Worm (Caenorhabditis elegans) whole organism, L1 larva: Measurements from ENCODE around the gene srx-74.

Experiments
- C34B4.2 ChIP-seq: sonication (generic microtip); optimal IDR thresholded peaks from 2 replicates; lab custom pipeline; 2017; ENCODE audit warnings: mild to moderate bottlenecking, missing genetic modification characterization, missing compliant biosample characterization
- F16B12.6 ChIP-seq: fragments of 150-350 bp; optimal IDR thresholded peaks from 2 replicates; lab custom pipeline; 2014; ENCODE audit warnings: missing biosample characterization, missing genetic modification characterization
- blmp-1 ChIP-seq: fragments of 150-350 bp; optimal IDR thresholded peaks from 2 replicates; lab custom pipeline; 2014; ENCODE audit warnings: missing biosample characterization, missing genetic modification characterization
- ceh-63 ChIP-seq: fragments of 200-800 bp; sonication (Bioruptor generic); optimal IDR thresholded peaks from 2 replicates; lab custom pipeline; 2018; ENCODE audit warnings: mild to moderate bottlenecking, missing genetic modification characterization, missing compliant biosample characterization
- ceh-82 ChIP-seq, 3 experiments: fragments of 150-350 bp in 1 of 3; sonication (generic microtip) in 2 of 3; optimal IDR thresholded peaks; 2 replicates each; lab custom pipeline; 2014 to 2017; ENCODE audit warnings: missing biosample characterization in 3 of 3, missing genetic modification characterization in 3 of 3
- ceh-88 ChIP-seq: fragments of 200-800 bp; sonication (Bioruptor generic); IDR thresholded peaks from 2 replicates; pipeline ENCODE4 v1.3.6; 2022; ENCODE audit warnings: missing genetic modification characterization, missing compliant biosample characterization
- ceh-90 ChIP-seq: sonication (generic microtip); optimal IDR thresholded peaks from 2 replicates; lab custom pipeline; 2016; ENCODE audit warnings: missing genetic modification characterization, missing compliant biosample characterization
- ces-1 ChIP-seq: fragments of 150-350 bp; optimal IDR thresholded peaks from 2 replicates; lab custom pipeline; 2014; ENCODE audit warnings: missing biosample characterization, missing genetic modification reagents, missing genetic modification characterization
- dpl-1 ChIP-seq, 3 experiments: fragments of 150-350 bp in 2 of 3; sonication (generic microtip) in 1 of 3; optimal IDR thresholded peaks; 2 replicates each; lab custom pipeline; 2014 to 2017; ENCODE audit warnings: missing biosample characterization in 3 of 3, missing genetic modification characterization in 3 of 3, missing genetic modification reagents in 3 of 3
- egl-13 ChIP-seq: sonication (generic microtip); optimal IDR thresholded peaks from 2 replicates; lab custom pipeline; 2016; ENCODE audit warnings: missing genotype, missing genetic modification reagents, missing genetic modification characterization, missing compliant biosample characterization
- egl-27 ChIP-seq, 2 experiments: fragments of 150-350 bp in 1 of 2; sonication (generic microtip); optimal IDR thresholded peaks; 3 replicates each; lab custom pipeline; 2017 to 2018; ENCODE audit warnings: missing biosample characterization in 2 of 2, missing genetic modification characterization in 2 of 2, missing genetic modification reagents in 2 of 2
- elt-2 ChIP-seq: sonication (generic microtip); optimal IDR thresholded peaks from 2 replicates; lab custom pipeline; 2016; ENCODE audit warnings: missing genetic modification characterization, mild to moderate bottlenecking, inconsistent platforms, missing compliant biosample characterization, missing genetic modification reagents
- elt-3 ChIP-seq, 6 experiments: fragments of 150-350 bp in 1 of 6; sonication (generic microtip); optimal IDR thresholded peaks; 2 replicates each; lab custom pipeline; 2017 to 2018; ENCODE audit warnings: missing biosample characterization in 6 of 6, missing genetic modification characterization in 6 of 6, inconsistent platforms in 1 of 6
- fkh-10 ChIP-seq: sonication (generic microtip); optimal IDR thresholded peaks from 2 replicates; lab custom pipeline; 2017; ENCODE audit warnings: missing biosample characterization, missing genetic modification reagents, missing genetic modification characterization
- fkh-8 ChIP-seq: sonication (generic microtip); optimal IDR thresholded peaks from 2 replicates; lab custom pipeline; 2016; ENCODE audit warnings: mild to moderate bottlenecking, missing genetic modification characterization, missing compliant biosample characterization
- fos-1 ChIP-seq: fragments of 150-350 bp; optimal IDR thresholded peaks from 2 replicates; lab custom pipeline; 2014; ENCODE audit warnings: missing biosample characterization, missing genetic modification characterization
- hlh-17 ChIP-seq: fragments of 200-800 bp; sonication (Bioruptor generic); optimal IDR thresholded peaks from 2 replicates; lab custom pipeline; 2018; ENCODE audit warnings: missing genetic modification characterization, mild to moderate bottlenecking, missing compliant biosample characterization, moderate library complexity, borderline replicate concordance
- hlh-4 ChIP-seq: sonication (generic microtip); optimal IDR thresholded peaks from 2 replicates; lab custom pipeline; 2016; ENCODE audit warnings: mild to moderate bottlenecking, missing genetic modification characterization, missing compliant biosample characterization
- hpl-2 ChIP-seq: fragments of 150-350 bp; optimal IDR thresholded peaks from 2 replicates; lab custom pipeline; 2014; ENCODE audit warnings: missing biosample characterization, missing genetic modification reagents, missing genetic modification characterization
- isw-1 ChIP-seq: fragments of 200-800 bp; sonication (Bioruptor generic); IDR thresholded peaks from 2 replicates; pipeline ENCODE4 v1.3.6; 2022; ENCODE audit warnings: missing genetic modification characterization, missing compliant biosample characterization
- jun-1 ChIP-seq: fragments of 150-350 bp; optimal IDR thresholded peaks from 2 replicates; lab custom pipeline; 2014; ENCODE audit warnings: missing biosample characterization, missing genetic modification reagents, missing genetic modification characterization
- lin-13 ChIP-seq: fragments of 150-350 bp; optimal IDR thresholded peaks from 2 replicates; lab custom pipeline; 2014; ENCODE audit warnings: missing biosample characterization, missing genetic modification reagents, missing genetic modification characterization
- lin-14 ChIP-seq: fragments of 200-800 bp; sonication (Bioruptor generic); optimal IDR thresholded peaks from 2 replicates; lab custom pipeline; 2018; ENCODE audit warnings: mild to moderate bottlenecking, missing genetic modification characterization, moderate library complexity, missing compliant biosample characterization
- lin-35 ChIP-seq, 2 experiments: fragments of 150-350 bp; optimal IDR thresholded peaks; 2 replicates each; lab custom pipeline; 2014; ENCODE audit warnings: missing biosample characterization in 2 of 2, missing genetic modification characterization in 2 of 2, missing genetic modification reagents in 2 of 2
- lsy-2 ChIP-seq, 2 experiments: fragments of 150-350 bp; optimal IDR thresholded peaks; 2 replicates each; lab custom pipeline; 2014; ENCODE audit warnings: missing biosample characterization in 2 of 2, missing genetic modification characterization in 2 of 2
- mab-9 ChIP-seq: fragments of 200-800 bp; sonication (Bioruptor generic); IDR thresholded peaks from 2 replicates; pipeline ENCODE4 v1.3.6; 2022; ENCODE audit warnings: missing genetic modification reagents, missing genetic modification characterization, missing compliant biosample characterization
- mep-1 ChIP-seq: fragments of 150-350 bp; optimal IDR thresholded peaks from 2 replicates; lab custom pipeline; 2014; ENCODE audit warnings: missing biosample characterization, missing genetic modification characterization
- nhr-20 ChIP-seq: sonication (generic microtip); optimal IDR thresholded peaks from 2 replicates; lab custom pipeline; 2016; ENCODE audit warnings: mild to moderate bottlenecking, missing genetic modification characterization, missing compliant biosample characterization
- nhr-237 ChIP-seq: fragments of 150-350 bp; optimal IDR thresholded peaks from 2 replicates; lab custom pipeline; 2014; ENCODE audit warnings: missing biosample characterization, missing genetic modification characterization
- nhr-28 ChIP-seq: fragments of 150-350 bp; optimal IDR thresholded peaks from 2 replicates; lab custom pipeline; 2014; ENCODE audit warnings: missing biosample characterization, missing genetic modification characterization
- nhr-85 ChIP-seq: sonication (generic microtip); peaks from one replicate; lab custom pipeline; 2016; ENCODE audit warnings: missing genetic modification characterization, inconsistent platforms, missing compliant biosample characterization
- pag-3 ChIP-seq: sonication (generic microtip); optimal IDR thresholded peaks from 2 replicates; lab custom pipeline; 2017; ENCODE audit warnings: missing genetic modification characterization, mild to moderate bottlenecking, missing compliant biosample characterization, antibody characterized with exemption, borderline replicate concordance; ENCODE audit not compliant: insufficient read depth
- pqm-1 ChIP-seq: sonication (generic microtip); optimal IDR thresholded peaks from 3 replicates; lab custom pipeline; 2017; ENCODE audit warnings: missing biosample characterization, missing genetic modification characterization
- rnt-1 ChIP-seq: sonication (generic microtip); optimal IDR thresholded peaks from 2 replicates; lab custom pipeline; 2016; ENCODE audit warnings: mild to moderate bottlenecking, missing genetic modification characterization, moderate library complexity, missing compliant biosample characterization
- snpc-4 ChIP-seq: fragments of 150-350 bp; optimal IDR thresholded peaks from 2 replicates; lab custom pipeline; 2014; ENCODE audit warnings: missing biosample characterization, missing genetic modification characterization
- sox-4 ChIP-seq: sonication (generic microtip); optimal IDR thresholded peaks from 2 replicates; lab custom pipeline; 2016; ENCODE audit warnings: missing genetic modification characterization, missing compliant biosample characterization
- sup-37 ChIP-seq: fragments of 200-800 bp; sonication (Bioruptor generic); optimal IDR thresholded peaks from 2 replicates; lab custom pipeline; 2018; ENCODE audit warnings: mild to moderate bottlenecking, missing genetic modification characterization, missing compliant biosample characterization
- tlp-1 ChIP-seq: fragments of 150-350 bp; optimal IDR thresholded peaks from 2 replicates; lab custom pipeline; 2014; ENCODE audit warnings: missing biosample characterization, missing genetic modification characterization
- unc-130 ChIP-seq: fragments of 150-350 bp; optimal IDR thresholded peaks from 2 replicates; lab custom pipeline; 2017; ENCODE audit warnings: missing biosample characterization, missing genetic modification characterization, inconsistent platforms
- unc-62 ChIP-seq: fragments of 150-350 bp; optimal IDR thresholded peaks from 2 replicates; lab custom pipeline; 2014; ENCODE audit warnings: missing biosample characterization, missing genetic modification reagents, missing genetic modification characterization
- unc-86 ChIP-seq: sonication (generic microtip); optimal IDR thresholded peaks from 2 replicates; lab custom pipeline; 2016; ENCODE audit warnings: missing genetic modification characterization, missing compliant biosample characterization
- vab-15 ChIP-seq: sonication (generic microtip); optimal IDR thresholded peaks from 2 replicates; lab custom pipeline; 2017; ENCODE audit warnings: missing genotype, mild to moderate bottlenecking, missing genetic modification characterization, missing compliant biosample characterization
- xbp-1 ChIP-seq: sonication (generic microtip); optimal IDR thresholded peaks from 2 replicates; lab custom pipeline; 2016; ENCODE audit warnings: missing genetic modification characterization, missing compliant biosample characterization
- zip-4 ChIP-seq: fragments of 200-800 bp; sonication (Bioruptor generic); optimal IDR thresholded peaks from 2 replicates; lab custom pipeline; 2018; ENCODE audit warnings: mild to moderate bottlenecking, missing genetic modification characterization, moderate library complexity, missing compliant biosample characterization

srx-74 gene

DNA sequence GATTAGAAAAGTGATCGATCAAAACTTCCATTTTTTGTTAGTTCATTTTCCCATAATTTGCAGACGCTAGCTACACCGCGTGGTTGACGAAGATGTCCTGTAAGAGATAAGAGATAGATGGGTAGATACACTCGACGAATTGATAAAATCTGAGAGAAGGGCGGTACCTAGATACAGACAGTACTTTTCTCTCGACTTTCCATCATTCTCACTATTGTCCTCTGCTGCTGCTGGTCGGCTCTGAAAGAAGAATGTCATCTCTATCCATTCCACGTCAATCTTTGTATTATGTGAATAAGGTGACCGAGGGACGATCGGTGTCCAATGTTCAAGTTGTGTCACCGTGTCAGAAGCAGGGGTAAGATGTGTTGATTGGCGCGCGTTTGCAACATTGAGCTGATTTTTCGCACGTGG is 33.8 kb downstream of the srx-74 start, which contains the start of gene pmt-2 (continued):
- no peak for TF ChIP-seq zip-4 (GFP tag; lab: Kevin White, UChicago)
- no peak for TF ChIP-seq unc-62
- peak; percentile 9 to 77 (median 52) for TF ChIP-seq elt-3 (tag; optimal IDR thresholded peaks at IDR 0.05; lab: Kevin White, UChicago)
- TF ChIP-seq hlh-17 (GFP tag; lab: Kevin White, UChicago): no peak
- no peak for TF ChIP-seq hlh-4 (tag; lab: Kevin White, UChicago)
- no peak for TF ChIP-seq vab-15 (tag; lab: Kevin White, UChicago)
- no peak for TF ChIP-seq egl-13
- no peak for TF ChIP-seq jun-1
- TF ChIP-seq sox-4 (tag; lab: Kevin White, UChicago): no peak
- no peak for TF ChIP-seq tlp-1 (tag; lab: Kevin White, UChicago)
- no peak for TF ChIP-seq ceh-90 (tag; lab: Kevin White, UChicago)
- TF ChIP-seq nhr-28 (tag; lab: Kevin White, UChicago): no peak
- no peak for TF ChIP-seq pqm-1
- TF ChIP-seq lin-13: no peak
- no peak for TF ChIP-seq pag-3 (tag; lab: Kevin White, UChicago)
- TF ChIP-seq C34B4.2 (tag; lab: Kevin White, UChicago): no peak
- TF ChIP-seq isw-1: no peak
- peak; percentile 1 for TF ChIP-seq rnt-1 (tag; lab: Kevin White, UChicago)
- no peak for TF ChIP-seq xbp-1 (tag; lab: Kevin White, UChicago)
- no peak for TF ChIP-seq hpl-2
- TF ChIP-seq ceh-88 (GFP tag; lab: Robert Waterston, UW): no peak
- no peak for TF ChIP-seq unc-130 (tag; lab: Kevin White, UChicago)
- no peak for TF ChIP-seq nhr-237 (tag; lab: Kevin White, UChicago)
- TF ChIP-seq unc-86 (tag; lab: Kevin White, UChicago): no peak
- TF ChIP-seq fkh-8 (tag; lab: Kevin White, UChicago): no peak
- TF ChIP-seq egl-27 (tag; optimal IDR thresholded peaks at IDR 0.05; lab: Kevin White, UChicago): no peak
- peak; percentile 67 for TF ChIP-seq nhr-20
- no peak for TF ChIP-seq mab-9 (GFP tag; lab: Robert Waterston, UW)
- peak; percentile 20 for TF ChIP-seq mep-1 (tag; lab: Kevin White, UChicago)
- TF ChIP-seq ceh-82 (tag; optimal IDR thresholded peaks at IDR 0.05; lab: Kevin White, UChicago): peak in 1 of 3 experiments; percentile 4
- peak in 1 of 2 experiments; percentile 5 for TF ChIP-seq lin-35 (GFP tag; optimal IDR thresholded peaks at IDR 0.05; lab: Kevin White, UChicago)
- no peak for TF ChIP-seq F16B12.6
- peak; percentile 17 for TF ChIP-seq elt-2 (tag; lab: Kevin White, UChicago)
- TF ChIP-seq ceh-63: no peak
- no peak for TF ChIP-seq snpc-4 (tag; lab: Kevin White, UChicago)
- peak; percentile 90 for TF ChIP-seq blmp-1 (tag; lab: Kevin White, UChicago)
- TF ChIP-seq dpl-1 (GFP tag; optimal IDR thresholded peaks at IDR 0.05; lab: Kevin White, UChicago): peak in 1 of 3 experiments; percentile 9
- no peak for TF ChIP-seq ces-1 (GFP tag; lab: Kevin White, UChicago)
- peak; percentile 79 for TF ChIP-seq lin-14 (GFP tag; lab: Kevin White, UChicago)
- TF ChIP-seq sup-37: no peak
- TF ChIP-seq fos-1 (tag; lab: Kevin White, UChicago): no peak
- TF ChIP-seq nhr-85 (tag; lab: Kevin White, UChicago): peak; percentile 95

DNA sequence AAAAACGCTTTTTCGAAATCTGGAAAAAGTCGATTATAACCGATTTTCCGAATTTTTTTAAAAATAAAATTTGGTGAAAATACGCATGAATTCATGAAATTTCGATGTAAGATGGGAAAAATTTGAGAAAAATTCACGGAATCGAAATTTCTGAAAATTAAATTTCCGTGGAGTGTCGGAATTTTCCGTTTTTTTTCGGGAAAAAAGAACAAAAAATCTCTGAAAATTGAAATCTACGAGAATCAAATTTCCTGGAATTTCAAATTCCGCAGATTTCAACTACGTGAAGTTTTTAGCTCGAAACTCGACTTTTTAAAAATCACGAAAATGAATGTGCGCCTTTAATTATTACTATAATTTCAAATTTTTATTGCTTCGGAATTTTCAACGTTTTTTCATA is 36.0 kb downstream of the srx-74 start:
- no peak for TF ChIP-seq lsy-2 (tag; optimal IDR thresholded peaks at IDR 0.05; lab: Kevin White, UChicago)
- TF ChIP-seq fkh-10 (GFP tag; lab: Kevin White, UChicago): peak; percentile 54
- TF ChIP-seq, all 84 proteins: peak for 1
